In genomic region chrX:6528508-6528998, dm6 we compare ENCODE assay signal across 1 fruit fly cellular context.
TF ChIP-seq lines count a peak whose summit lies in the region.

TSS of gene Agxt (plus strand) at chrX:6528948.

TF ChIP-seq in whole organism, embryonic, 481 proteins besides CTCF, POLR2A, EP300 and RAD21 (continued from another document and continues in another):
- TF ChIP-seq CG17385 (GFP tag; optimal IDR thresholded peaks at IDR 0.05; lab: Kevin White, UChicago) (no peak), Nf-YC (tag; optimal IDR thresholded peaks at IDR 0.05; lab: Kevin White, UChicago) (no peak), ase (GFP tag; IDR thresholded peaks at IDR 0.05; lab: Robert Waterston, UW) (no peak), her (GFP tag; optimal IDR thresholded peaks at IDR 0.05; lab: Kevin White, UChicago) (no peak), schlank (tag; optimal IDR thresholded peaks at IDR 0.05; lab: Kevin White, UChicago) (no peak), CG4424 (GFP tag; optimal IDR thresholded peaks at IDR 0.05; lab: Kevin White, UChicago) (peak; percentile 18), CG4617 (GFP tag; optimal IDR thresholded peaks at IDR 0.05; lab: Kevin White, UChicago; ENCODE audit: borderline replicate concordance) (no peak), hb (GFP tag; IDR thresholded peaks at IDR 0.05; lab: Robert Waterston, UW; ENCODE audit: partially characterized antibody) (no peak), kay (GFP tag; optimal IDR thresholded peaks at IDR 0.05; lab: Kevin White, UChicago) (no peak), dati (GFP tag; IDR thresholded peaks at IDR 0.05; lab: Robert Waterston, UW) (no peak), CG12299 (tag; optimal IDR thresholded peaks at IDR 0.05; lab: Kevin White, UChicago) (no peak), HLH54F (GFP tag; optimal IDR thresholded peaks at IDR 0.05; lab: Kevin White, UChicago) (no peak), Mrtf (GFP tag; IDR thresholded peaks at IDR 0.05; lab: Robert Waterston, UW) (no peak), NK7.1 (GFP tag; optimal IDR thresholded peaks at IDR 0.05; lab: Kevin White, UChicago) (no peak), CG7357 (GFP tag; IDR thresholded peaks at IDR 0.05; lab: Robert Waterston, UW) (no peak), CG10431 (GFP tag; optimal IDR thresholded peaks at IDR 0.05; lab: Kevin White, UChicago) (no peak), CG6813 (GFP tag; optimal IDR thresholded peaks at IDR 0.05; lab: Kevin White, UChicago) (no peak), HLHmδ (GFP tag; optimal IDR thresholded peaks at IDR 0.05; lab: Kevin White, UChicago) (no peak), CG10565 (GFP tag; optimal IDR thresholded peaks at IDR 0.05; lab: Kevin White, UChicago) (no peak), HmgD (GFP tag; optimal IDR thresholded peaks at IDR 0.05; lab: Kevin White, UChicago) (no peak), Bdp1 (GFP tag; optimal IDR thresholded peaks at IDR 0.05; lab: Kevin White, UChicago) (no peak), CG33557 (GFP tag; optimal IDR thresholded peaks at IDR 0.05; lab: Kevin White, UChicago) (no peak), slp2 (GFP tag; optimal IDR thresholded peaks at IDR 0.05; lab: Kevin White, UChicago) (no peak), CG4820 (GFP tag; optimal IDR thresholded peaks at IDR 0.05; lab: Kevin White, UChicago) (no peak), CG12104 (GFP tag; optimal IDR thresholded peaks at IDR 0.05; lab: Kevin White, UChicago) (no peak), phol (tag; optimal IDR thresholded peaks at IDR 0.05; lab: Kevin White, UChicago) (no peak), Sin3A (optimal IDR thresholded peaks at IDR 0.05; lab: Kevin White, UChicago) (no peak), caup (GFP tag; optimal IDR thresholded peaks at IDR 0.05; lab: Kevin White, UChicago; ENCODE audit: severe bottlenecking) (no peak), eyg (GFP tag; optimal IDR thresholded peaks at IDR 0.05; lab: Kevin White, UChicago) (no peak), so (GFP tag; IDR thresholded peaks at IDR 0.05; lab: Robert Waterston, UW) (no peak), en (GFP tag; optimal IDR thresholded peaks at IDR 0.05; lab: Kevin White, UChicago) (no peak), CG10321 (GFP tag; IDR thresholded peaks at IDR 0.05; lab: Robert Waterston, UW) (no peak), klu (GFP tag; IDR thresholded peaks at IDR 0.05; lab: Robert Waterston, UW) (no peak), NfI (GFP tag; optimal IDR thresholded peaks at IDR 0.05; lab: Kevin White, UChicago) (no peak), CG1832 (GFP tag; optimal IDR thresholded peaks at IDR 0.05; lab: Kevin White, UChicago) (no peak), CG18764 (GFP tag; optimal IDR thresholded peaks at IDR 0.05; lab: Kevin White, UChicago) (no peak), gcm2 (GFP tag; optimal IDR thresholded peaks at IDR 0.05; lab: Kevin White, UChicago) (no peak), tx (GFP tag; optimal IDR thresholded peaks at IDR 0.05; lab: Kevin White, UChicago) (no peak), NC2α (GFP tag; optimal IDR thresholded peaks at IDR 0.05; lab: Kevin White, UChicago) (no peak), Drgx (GFP tag; IDR thresholded peaks at IDR 0.05; lab: Robert Waterston, UW) (0 out of 2 replicates have a peak, but pooled peaks have one; percentile 22), Gug (GFP tag; IDR thresholded peaks at IDR 0.05; lab: Robert Waterston, UW) (no peak), CG15479 (GFP tag; optimal IDR thresholded peaks at IDR 0.05; lab: Kevin White, UChicago) (no peak), tin (GFP tag; optimal IDR thresholded peaks at IDR 0.05; lab: Kevin White, UChicago) (no peak), cg (GFP tag; optimal IDR thresholded peaks at IDR 0.05; lab: Kevin White, UChicago) (no peak), CG17186 (GFP tag; optimal IDR thresholded peaks at IDR 0.05; lab: Kevin White, UChicago) (no peak), Oli (tag; optimal IDR thresholded peaks at IDR 0.05; lab: Kevin White, UChicago) (peak; percentile 11), ham (GFP tag; IDR thresholded peaks at IDR 0.05; lab: Robert Waterston, UW) (no peak), tna (GFP tag; IDR thresholded peaks at IDR 0.05; lab: Robert Waterston, UW; ENCODE audit: partially characterized antibody) (no peak), H15 (GFP tag; IDR thresholded peaks at IDR 0.05; lab: Robert Waterston, UW) (no peak), luna (GFP tag; optimal IDR thresholded peaks at IDR 0.05; lab: Kevin White, UChicago) (no peak), CG9876 (GFP tag; optimal IDR thresholded peaks at IDR 0.05; lab: Kevin White, UChicago) (no peak), CG7556 (GFP tag; optimal IDR thresholded peaks at IDR 0.05; lab: Kevin White, UChicago) (no peak), Ets97D (GFP tag; optimal IDR thresholded peaks at IDR 0.05; lab: Kevin White, UChicago) (no peak), pnt (GFP tag; optimal IDR thresholded peaks at IDR 0.05; lab: Kevin White, UChicago) (no peak), kni (GFP tag; optimal IDR thresholded peaks at IDR 0.05; lab: Kevin White, UChicago) (no peak), bsh (GFP tag; optimal IDR thresholded peaks at IDR 0.05; lab: Kevin White, UChicago) (no peak), zen2 (GFP tag; IDR thresholded peaks at IDR 0.05; lab: Robert Waterston, UW; ENCODE audit: partially characterized antibody) (no peak), bab2 (GFP tag; optimal IDR thresholded peaks at IDR 0.05; lab: Kevin White, UChicago) (no peak), sqz (GFP tag; optimal IDR thresholded peaks at IDR 0.05; lab: Kevin White, UChicago) (no peak), CG14441 (GFP tag; IDR thresholded peaks at IDR 0.05; lab: Robert Waterston, UW) (peak; percentile 33; the same call in 1 of the 2 replicates), CG1602 (GFP tag; optimal IDR thresholded peaks at IDR 0.05; lab: Kevin White, UChicago) (no peak), dysf (GFP tag; IDR thresholded peaks at IDR 0.05; lab: Robert Waterston, UW) (0 out of 3 replicates have a peak, but pooled peaks have one; percentile 17), sc (optimal IDR thresholded peaks at IDR 0.05; lab: Kevin White, UChicago) (no peak), sc (GFP tag; optimal IDR thresholded peaks at IDR 0.05; lab: Kevin White, UChicago) (no peak), CrebB (tag; optimal IDR thresholded peaks at IDR 0.05; lab: Kevin White, UChicago) (no peak), CG9727 (GFP tag; optimal IDR thresholded peaks at IDR 0.05; lab: Kevin White, UChicago) (no peak), peb (GFP tag; IDR thresholded peaks at IDR 0.05; lab: Robert Waterston, UW) (no peak), Fer3 (tag; optimal IDR thresholded peaks at IDR 0.05; lab: Kevin White, UChicago) (no peak), CoRest (tag; optimal IDR thresholded peaks at IDR 0.05; lab: Kevin White, UChicago) (no peak), nerfin-2 (GFP tag; IDR thresholded peaks at IDR 0.05; lab: Robert Waterston, UW; ENCODE audit: partially characterized antibody) (no peak), CG15696 (tag; optimal IDR thresholded peaks at IDR 0.05; lab: Kevin White, UChicago) (no peak), btn (GFP tag; optimal IDR thresholded peaks at IDR 0.05; lab: Kevin White, UChicago) (no peak), CG18476 (GFP tag; optimal IDR thresholded peaks at IDR 0.05; lab: Kevin White, UChicago) (no peak), CG32772 (GFP tag; IDR thresholded peaks at IDR 0.05; lab: Robert Waterston, UW) (no peak), CG8359 (GFP tag; optimal IDR thresholded peaks at IDR 0.05; lab: Kevin White, UChicago; ENCODE audit: borderline replicate concordance) (no peak), CG8944 (GFP tag; optimal IDR thresholded peaks at IDR 0.05; lab: Kevin White, UChicago) (no peak), Trl (optimal IDR thresholded peaks at IDR 0.05; lab: Kevin White, UChicago) (no peak), Trl (GFP tag; optimal IDR thresholded peaks at IDR 0.05; lab: Kevin White, UChicago) (no peak), Hmx (GFP tag; optimal IDR thresholded peaks at IDR 0.05; lab: Kevin White, UChicago) (no peak), MBD-R2 (GFP tag; IDR thresholded peaks at IDR 0.05; lab: Robert Waterston, UW) (no peak; the same call in 1 of the 2 replicates), Chrac-16 (GFP tag; optimal IDR thresholded peaks at IDR 0.05; lab: Kevin White, UChicago) (no peak), Dbx (GFP tag; IDR thresholded peaks at IDR 0.05; lab: Robert Waterston, UW) (no peak), Asciz (GFP tag; optimal IDR thresholded peaks at IDR 0.05; lab: Kevin White, UChicago) (no peak), gem (tag; optimal IDR thresholded peaks at IDR 0.05; lab: Kevin White, UChicago) (peak; percentile 44), Sry-δ (GFP tag; optimal IDR thresholded peaks at IDR 0.05; lab: Kevin White, UChicago) (no peak), CG8290 (GFP tag; optimal IDR thresholded peaks at IDR 0.05; lab: Kevin White, UChicago) (no peak), CG8290 (tag; optimal IDR thresholded peaks at IDR 0.05; lab: Kevin White, UChicago) (peak in 1 of 2 experiments; percentile 62), CG31365 (tag; optimal IDR thresholded peaks at IDR 0.05; lab: Kevin White, UChicago) (no peak), YL-1 (GFP tag; optimal IDR thresholded peaks at IDR 0.05; lab: Kevin White, UChicago) (no peak), CG11723 (GFP tag; optimal IDR thresholded peaks at IDR 0.05; lab: Kevin White, UChicago) (no peak), CG32767 (GFP tag; IDR thresholded peaks at IDR 0.05; lab: Robert Waterston, UW) (no peak), gcm (GFP tag; optimal IDR thresholded peaks at IDR 0.05; lab: Kevin White, UChicago) (no peak), Hsf (GFP tag; optimal IDR thresholded peaks at IDR 0.05; lab: Kevin White, UChicago) (no peak), slou (GFP tag; optimal IDR thresholded peaks at IDR 0.05; lab: Kevin White, UChicago) (no peak), sisA (GFP tag; IDR thresholded peaks at IDR 0.05; lab: Robert Waterston, UW) (no peak), CG1603 (tag; optimal IDR thresholded peaks at IDR 0.05; lab: Kevin White, UChicago) (peak; percentile 31), Hey (tag; optimal IDR thresholded peaks at IDR 0.05; lab: Kevin White, UChicago) (no peak), CG2712 (tag; optimal IDR thresholded peaks at IDR 0.05; lab: Kevin White, UChicago) (peak; percentile 7), esg (GFP tag; conservative IDR thresholded peaks at IDR 0.05; lab: Robert Waterston, UW) (0 out of 2 replicates have a peak, but pooled peaks have one; percentile 6), CG34376 (GFP tag; optimal IDR thresholded peaks at IDR 0.05; lab: Kevin White, UChicago) (no peak), CG1024 (GFP tag; IDR thresholded peaks at IDR 0.05; lab: Robert Waterston, UW) (no peak), CG4730 (GFP tag; IDR thresholded peaks at IDR 0.05; lab: Robert Waterston, UW) (no peak), CG10209 (GFP tag; optimal IDR thresholded peaks at IDR 0.05; lab: Kevin White, UChicago) (no peak), Sox100B (GFP tag; optimal IDR thresholded peaks at IDR 0.05; lab: Kevin White, UChicago) (no peak), Jarid2 (GFP tag; optimal IDR thresholded peaks at IDR 0.05; lab: Kevin White, UChicago) (no peak), TFAM (GFP tag; optimal IDR thresholded peaks at IDR 0.05; lab: Kevin White, UChicago) (no peak), CG10147 (GFP tag; optimal IDR thresholded peaks at IDR 0.05; lab: Kevin White, UChicago) (no peak), jing (GFP tag; optimal IDR thresholded peaks at IDR 0.05; lab: Kevin White, UChicago) (no peak), CG13775 (GFP tag; optimal IDR thresholded peaks at IDR 0.05; lab: Kevin White, UChicago) (no peak), CG33213 (GFP tag; optimal IDR thresholded peaks at IDR 0.05; lab: Kevin White, UChicago) (no peak), sens-2 (GFP tag; IDR thresholded peaks at IDR 0.05; lab: Robert Waterston, UW) (no peak), lmd (GFP tag; IDR thresholded peaks at IDR 0.05; lab: Robert Waterston, UW) (peak; percentile 28; the same call in 1 of the 2 replicates), CG6854 (GFP tag; optimal IDR thresholded peaks at IDR 0.05; lab: Kevin White, UChicago) (no peak), CG18599 (GFP tag; optimal IDR thresholded peaks at IDR 0.05; lab: Kevin White, UChicago) (peak; percentile 37), bbx (GFP tag; IDR thresholded peaks at IDR 0.05; lab: Robert Waterston, UW; ENCODE audit: partially characterized antibody) (no peak), da (GFP tag; optimal IDR thresholded peaks at IDR 0.05; lab: Kevin White, UChicago) (no peak), abd-A (tag; optimal IDR thresholded peaks at IDR 0.05; lab: Kevin White, UChicago) (no peak), CG7928 (GFP tag; optimal IDR thresholded peaks at IDR 0.05; lab: Kevin White, UChicago) (no peak), CG13296 (GFP tag; optimal IDR thresholded peaks at IDR 0.05; lab: Kevin White, UChicago) (no peak), CG9437 (GFP tag; optimal IDR thresholded peaks at IDR 0.05; lab: Kevin White, UChicago) (no peak), CG6272 (GFP tag; IDR thresholded peaks at IDR 0.05; lab: Robert Waterston, UW) (no peak), Side (GFP tag; optimal IDR thresholded peaks at IDR 0.05; lab: Kevin White, UChicago) (no peak), Aef1 (GFP tag; IDR thresholded peaks at IDR 0.05; lab: Robert Waterston, UW) (no peak), CG6175 (GFP tag; IDR thresholded peaks at IDR 0.05; lab: Robert Waterston, UW) (no peak), Ravus (GFP tag; IDR thresholded peaks at IDR 0.05; lab: Robert Waterston, UW) (no peak), Doc3 (GFP tag; IDR thresholded peaks at IDR 0.05; lab: Robert Waterston, UW; ENCODE audit: partially characterized antibody) (no peak), CG9932 (GFP tag; IDR thresholded peaks at IDR 0.05; lab: Robert Waterston, UW) (no peak), sr (GFP tag; IDR thresholded peaks at IDR 0.05; lab: Robert Waterston, UW) (no peak), Pdp1 (GFP tag; optimal IDR thresholded peaks at IDR 0.05; lab: Kevin White, UChicago) (no peak), Elba2 (GFP tag; optimal IDR thresholded peaks at IDR 0.05; lab: Kevin White, UChicago) (no peak), unc-4 (GFP tag; IDR thresholded peaks at IDR 0.05; lab: Robert Waterston, UW; ENCODE audit: partially characterized antibody) (no peak), dmrt99B (tag; optimal IDR thresholded peaks at IDR 0.05; lab: Kevin White, UChicago) (peak; percentile 27), exex (tag; optimal IDR thresholded peaks at IDR 0.05; lab: Kevin White, UChicago) (no peak), CG17912 (GFP tag; optimal IDR thresholded peaks at IDR 0.05; lab: Kevin White, UChicago) (no peak), CG17568 (GFP tag; optimal IDR thresholded peaks at IDR 0.05; lab: Kevin White, UChicago) (no peak), jigr1 (GFP tag; IDR thresholded peaks at IDR 0.05; lab: Robert Waterston, UW) (no peak), Dip3 (GFP tag; optimal IDR thresholded peaks at IDR 0.05; lab: Kevin White, UChicago) (no peak), Dip2 (GFP tag; IDR thresholded peaks at IDR 0.05; lab: Robert Waterston, UW) (no peak), cas (GFP tag; IDR thresholded peaks at IDR 0.05; lab: Robert Waterston, UW) (no peak)
